Worm (Caenorhabditis elegans) whole organism, L1 larva: ENCODE data around the gene C17G1.2.

Experiments
- ceh-82 ChIP-seq, 3 experiments: fragments of 150-350 bp in 1 of 3; sonication (generic microtip) in 2 of 3; optimal IDR thresholded peaks; 2 replicates each; lab custom pipeline; 2014 to 2017; ENCODE audit warnings: missing biosample characterization in 3 of 3, missing genetic modification characterization in 3 of 3
- elt-2 ChIP-seq: sonication (generic microtip); optimal IDR thresholded peaks from 2 replicates; lab custom pipeline; 2016; ENCODE audit warnings: missing genetic modification characterization, mild to moderate bottlenecking, inconsistent platforms, missing compliant biosample characterization, missing genetic modification reagents
- elt-3 ChIP-seq, 6 experiments: fragments of 150-350 bp in 1 of 6; sonication (generic microtip); optimal IDR thresholded peaks; 2 replicates each; lab custom pipeline; 2017 to 2018; ENCODE audit warnings: missing biosample characterization in 6 of 6, missing genetic modification characterization in 6 of 6, inconsistent platforms in 1 of 6
- nhr-77 ChIP-seq: fragments of 150-350 bp; optimal IDR thresholded peaks from 2 replicates; lab custom pipeline; 2014; ENCODE audit warnings: missing biosample characterization, missing genetic modification characterization
- snpc-4 ChIP-seq: fragments of 150-350 bp; optimal IDR thresholded peaks from 2 replicates; lab custom pipeline; 2014; ENCODE audit warnings: missing biosample characterization, missing genetic modification characterization
- unc-62 ChIP-seq: fragments of 150-350 bp; optimal IDR thresholded peaks from 2 replicates; lab custom pipeline; 2014; ENCODE audit warnings: missing biosample characterization, missing genetic modification reagents, missing genetic modification characterization

DNA sequence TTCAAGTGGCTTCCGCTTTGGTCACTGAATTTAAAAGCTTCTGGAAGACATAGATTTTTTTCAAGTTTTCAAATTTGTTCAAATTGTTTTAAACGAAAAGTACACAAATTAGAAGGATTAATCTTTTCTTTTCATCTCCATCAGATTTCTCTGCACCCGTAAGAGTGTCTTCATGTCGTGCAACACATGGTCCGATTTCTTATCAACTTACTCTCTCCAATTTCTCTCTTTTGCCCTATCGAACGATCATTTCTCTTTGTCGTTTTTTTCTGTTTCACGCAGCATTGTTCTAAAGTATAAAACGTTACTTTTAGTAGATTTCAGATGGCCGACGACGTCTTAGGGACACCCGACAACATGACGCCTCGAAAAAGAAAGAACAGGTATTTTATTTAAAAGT, 43.9 kb downstream of the C17G1.2 start, which contains the start of gene pssy-1:
- TF ChIP-seq snpc-4 (tag; lab: Kevin White, UChicago) (no peak), unc-62 (GFP tag; lab: Kevin White, UChicago) (no peak), elt-2 (no peak), ceh-82 (tag; optimal IDR thresholded peaks at IDR 0.05; lab: Kevin White, UChicago) (no peak), elt-3 (tag; optimal IDR thresholded peaks at IDR 0.05; lab: Kevin White, UChicago) (peak in 1 of 6 experiments; percentile 26), nhr-77 (tag; lab: Kevin White, UChicago) (no peak)
